Fruit fly (Drosophila melanogaster): ENCODE results near the gene CG15578.

dm6 chrX:4322131-4322233 lies 44.2 kb upstream of the CG15578 start, which contains the start of gene mRpL33:
- TF ChIP-seq dl (GFP tag; optimal IDR thresholded peaks at IDR 0.05; ENCODE audit: insufficient read depth in 1 of 2, partially characterized antibody in 2 of 2), result no peak
- TF ChIP-seq lola (GFP tag; optimal IDR thresholded peaks at IDR 0.05), result no peak
- TF ChIP-seq tai (GFP tag; optimal IDR thresholded peaks at IDR 0.05), result no peak
- TF ChIP-seq OdsH (GFP tag; optimal IDR thresholded peaks at IDR 0.05), result no peak
- TF ChIP-seq Rel (GFP tag; optimal IDR thresholded peaks at IDR 0.05), result no peak
- no peak for TF ChIP-seq Rel (tag; optimal IDR thresholded peaks at IDR 0.05)
- TF ChIP-seq CG9705 (GFP tag; optimal IDR thresholded peaks at IDR 0.05), result no peak
- no peak for TF ChIP-seq usp (GFP tag; optimal IDR thresholded peaks at IDR 0.05)

All from whole organism, wandering third instar larva.